Fruit fly (Drosophila melanogaster) whole organism, embryonic: ENCODE data around the gene CG10793.

Experiments used
- Abd-B ChIP-seq: fragments of 200-800 bp; sonication (Bioruptor generic); optimal IDR thresholded peaks from 2 replicates; lab custom pipeline; 2018; ENCODE audit warnings: missing biosample characterization, mild to moderate bottlenecking, missing genetic modification characterization, moderate library complexity
- CG10366 ChIP-seq: fragments of 200-800 bp; sonication (Bioruptor generic); IDR thresholded peaks from 2 replicates; pipeline ENCODE4 v1.3.6; 2022; ENCODE audit warnings: missing biosample characterization, missing genetic modification characterization
- CG10654 ChIP-seq: fragments of 200-800 bp; sonication (Bioruptor generic); optimal IDR thresholded peaks from 2 replicates; lab custom pipeline; 2016; ENCODE audit warnings: missing biosample characterization, missing genetic modification characterization
- CG10979 ChIP-seq: fragments of 200-800 bp; sonication (Bioruptor generic); optimal IDR thresholded peaks from 2 replicates; lab custom pipeline; 2018; ENCODE audit warnings: missing biosample characterization, mild to moderate bottlenecking, missing genetic modification characterization, moderate library complexity
- CG11093 ChIP-seq: fragments of 200-800 bp; sonication (Bioruptor generic); IDR thresholded peaks from 3 replicates; pipeline ENCODE4 v1.3.6; 2022; ENCODE audit warnings: missing biosample characterization, missing genetic modification characterization
- CG11504 ChIP-seq: fragments of 200-800 bp; sonication (Bioruptor generic); optimal IDR thresholded peaks from 3 replicates; lab custom pipeline; 2019; ENCODE audit warnings: missing biosample characterization, mild to moderate bottlenecking, missing genetic modification characterization, moderate library complexity
- CG12659 ChIP-seq: fragments of 200-800 bp; sonication (Bioruptor generic); optimal IDR thresholded peaks from 3 replicates; lab custom pipeline; 2017; ENCODE audit warnings: mild to moderate bottlenecking, missing biosample characterization, missing genetic modification reagents, missing genetic modification characterization
- CG12942 ChIP-seq: fragments of 200-800 bp; sonication (Bioruptor generic); optimal IDR thresholded peaks from 3 replicates; lab custom pipeline; 2016; ENCODE audit warnings: missing biosample characterization, missing genetic modification characterization
- CG13894 ChIP-seq: fragments of 200-800 bp; sonication (Bioruptor generic); optimal IDR thresholded peaks from 3 replicates; lab custom pipeline; 2018; ENCODE audit warnings: missing biosample characterization, mild to moderate bottlenecking, missing genetic modification characterization, moderate library complexity
- CG18011 ChIP-seq: fragments of 200-800 bp; sonication (Bioruptor generic); optimal IDR thresholded peaks from 2 replicates; lab custom pipeline; 2017; ENCODE audit warnings: missing biosample characterization, missing genetic modification characterization, mild to moderate bottlenecking, moderate library complexity, missing genotype
- CG18599 ChIP-seq: fragments of 200-800 bp; sonication (Bioruptor generic); optimal IDR thresholded peaks from 3 replicates; lab custom pipeline; 2017; ENCODE audit warnings: missing biosample characterization, missing genetic modification characterization, mild to moderate bottlenecking, moderate library complexity, missing genetic modification reagents
- CG2889 ChIP-seq: fragments of 200-800 bp; sonication (Bioruptor generic); IDR thresholded peaks from 3 replicates; pipeline ENCODE4 v1.3.6; 2022; ENCODE audit warnings: missing biosample characterization, missing genetic modification characterization
- CG31224 ChIP-seq: fragments of 200-800 bp; sonication (Bioruptor generic); IDR thresholded peaks from 2 replicates; pipeline ENCODE4 v1.3.6; 2022; ENCODE audit warnings: missing biosample characterization, missing genetic modification characterization
- CG31365 ChIP-seq: fragments of 200-800 bp; sonication (Bioruptor generic); optimal IDR thresholded peaks from 2 replicates; lab custom pipeline; 2018; ENCODE audit warnings: missing biosample characterization, mild to moderate bottlenecking, missing genetic modification characterization
- CG3163 ChIP-seq: fragments of 200-800 bp; sonication (Bioruptor generic); optimal IDR thresholded peaks from 3 replicates; lab custom pipeline; 2016; ENCODE audit warnings: missing biosample characterization, missing genetic modification characterization
- CG3281 ChIP-seq: fragments of 200-800 bp; sonication (Bioruptor generic); optimal IDR thresholded peaks from 3 replicates; lab custom pipeline; 2017; ENCODE audit warnings: missing biosample characterization, mild to moderate bottlenecking, missing genetic modification characterization
- CG4282 ChIP-seq: fragments of 200-800 bp; sonication (Bioruptor generic); optimal IDR thresholded peaks from 2 replicates; lab custom pipeline; 2016; ENCODE audit warnings: missing biosample characterization, missing genetic modification characterization
- CG4404 ChIP-seq: fragments of 200-800 bp; sonication (Bioruptor generic); IDR thresholded peaks from 2 replicates; pipeline ENCODE4 v1.3.6; 2022; ENCODE audit warnings: missing biosample characterization, missing genetic modification characterization
- CG5180 ChIP-seq: fragments of 200-800 bp; sonication (Bioruptor generic); optimal IDR thresholded peaks from 3 replicates; lab custom pipeline; 2017; ENCODE audit warnings: missing biosample characterization, missing genetic modification characterization, mild to moderate bottlenecking, moderate library complexity, missing genetic modification reagents
- CG5953 ChIP-seq: fragments of 200-800 bp; sonication (Bioruptor generic); IDR thresholded peaks from 2 replicates; pipeline ENCODE4 v1.3.6; 2022; ENCODE audit warnings: missing biosample characterization, missing genetic modification characterization
- CG6254 ChIP-seq: fragments of 200-800 bp; sonication (Bioruptor generic); optimal IDR thresholded peaks from 3 replicates; lab custom pipeline; 2017; ENCODE audit warnings: mild to moderate bottlenecking, missing biosample characterization, missing genetic modification reagents, missing genetic modification characterization
- CG6683 ChIP-seq: fragments of 200-800 bp; sonication (Bioruptor generic); optimal IDR thresholded peaks from 2 replicates; lab custom pipeline; 2017; ENCODE audit warnings: missing biosample characterization, mild to moderate bottlenecking, missing genetic modification characterization, missing genetic modification reagents
- CG7271 ChIP-seq: fragments of 200-800 bp; sonication (Bioruptor generic); optimal IDR thresholded peaks from 2 replicates; lab custom pipeline; 2018; ENCODE audit warnings: missing biosample characterization, mild to moderate bottlenecking, missing genetic modification characterization, moderate library complexity
- CG7372 ChIP-seq: fragments of 200-800 bp; sonication (Bioruptor generic); IDR thresholded peaks from 2 replicates; pipeline ENCODE4 v1.3.6; 2022; ENCODE audit warnings: missing biosample characterization, missing genetic modification characterization
- CG7928 ChIP-seq: fragments of 200-800 bp; sonication (Bioruptor generic); optimal IDR thresholded peaks from 2 replicates; lab custom pipeline; 2017; ENCODE audit warnings: missing biosample characterization, mild to moderate bottlenecking, missing genetic modification characterization
- CG9609 ChIP-seq: fragments of 200-800 bp; sonication (Bioruptor generic); optimal IDR thresholded peaks from 3 replicates; lab custom pipeline; 2016; ENCODE audit warnings: missing biosample characterization, missing genetic modification characterization
- Dp ChIP-seq: fragments of 200-800 bp; sonication (Bioruptor generic); optimal IDR thresholded peaks from 2 replicates; lab custom pipeline; 2018; ENCODE audit warnings: missing biosample characterization, mild to moderate bottlenecking, missing genetic modification characterization, moderate library complexity
- Eip74EF ChIP-seq, 2 experiments: fragments of 200-800 bp in 1 of 2; fragments of >200 bp in 1 of 2; sonication (Bioruptor generic) in 1 of 2; optimal IDR thresholded peaks; 2 replicates each; lab custom pipeline; 2017 to 2019; ENCODE audit warnings: missing biosample characterization in 2 of 2, missing genetic modification characterization in 2 of 2, mild to moderate bottlenecking in 1 of 2, moderate library complexity in 1 of 2
- Fer1 ChIP-seq: fragments of 200-800 bp; sonication (Bioruptor generic); optimal IDR thresholded peaks from 2 replicates; lab custom pipeline; 2017; ENCODE audit warnings: missing biosample characterization, mild to moderate bottlenecking, missing genetic modification characterization
- Fer3 ChIP-seq: fragments of 200-800 bp; sonication (Bioruptor generic); optimal IDR thresholded peaks from 2 replicates; lab custom pipeline; 2018; ENCODE audit warnings: missing biosample characterization, mild to moderate bottlenecking, missing genetic modification characterization, moderate library complexity
- H15 ChIP-seq: fragments of 200-800 bp; sonication (Bioruptor generic); IDR thresholded peaks from 3 replicates; pipeline ENCODE4 v1.3.6; 2022; ENCODE audit warnings: missing biosample characterization, missing genetic modification characterization
- Myb ChIP-seq: fragments of 200-800 bp; sonication (Bioruptor generic); optimal IDR thresholded peaks from 2 replicates; lab custom pipeline; 2016; ENCODE audit warnings: missing biosample characterization, missing genetic modification characterization
- Opbp ChIP-seq: fragments of 200-800 bp; sonication (Bioruptor generic); IDR thresholded peaks from 3 replicates; pipeline ENCODE4 v1.3.6; 2022; ENCODE audit warnings: missing biosample characterization, missing genetic modification characterization; ENCODE audit not compliant: partially characterized antibody
- Rx ChIP-seq: fragments of 200-800 bp; sonication (Bioruptor generic); IDR thresholded peaks from 2 replicates; pipeline ENCODE4 v1.3.6; 2022; ENCODE audit warnings: missing biosample characterization, missing genetic modification characterization
- abd-A ChIP-seq: fragments of 200-800 bp; sonication (Bioruptor generic); optimal IDR thresholded peaks from 3 replicates; lab custom pipeline; 2019; ENCODE audit warnings: missing biosample characterization, mild to moderate bottlenecking, missing genetic modification characterization, moderate library complexity
- bbx ChIP-seq: fragments of 200-800 bp; sonication (Bioruptor generic); IDR thresholded peaks from 2 replicates; pipeline ENCODE4 v1.3.6; 2022; ENCODE audit warnings: missing biosample characterization, missing genetic modification characterization; ENCODE audit not compliant: partially characterized antibody
- bcd ChIP-seq: fragments of 200-800 bp; sonication (Bioruptor generic); optimal IDR thresholded peaks from 2 replicates; lab custom pipeline; 2017; ENCODE audit warnings: missing biosample characterization, mild to moderate bottlenecking, missing genetic modification characterization
- cas ChIP-seq: fragments of 200-800 bp; sonication (Bioruptor generic); IDR thresholded peaks from 2 replicates; pipeline ENCODE4 v1.3.6; 2022; ENCODE audit warnings: missing biosample characterization, missing genetic modification characterization
- cg ChIP-seq: fragments of 200-800 bp; sonication (Bioruptor generic); optimal IDR thresholded peaks from 3 replicates; lab custom pipeline; 2019; ENCODE audit warnings: missing biosample characterization, mild to moderate bottlenecking, missing genetic modification characterization, moderate library complexity
- croc ChIP-seq: fragments of 200-800 bp; sonication (Bioruptor generic); conservative IDR thresholded peaks from 3 replicates; pipeline ENCODE4 v1.3.6; 2022; ENCODE audit warnings: missing biosample characterization, missing genetic modification characterization
- emc ChIP-seq: fragments of 200-800 bp; sonication (Bioruptor generic); optimal IDR thresholded peaks from 2 replicates; lab custom pipeline; 2016; ENCODE audit warnings: missing biosample characterization, missing genetic modification characterization
- ems ChIP-seq: fragments of 200-800 bp; sonication (Bioruptor generic); optimal IDR thresholded peaks from 3 replicates; lab custom pipeline; 2016; ENCODE audit warnings: missing biosample characterization, missing genetic modification characterization
- ewg ChIP-seq: fragments of 200-800 bp; sonication (Bioruptor generic); optimal IDR thresholded peaks from 3 replicates; lab custom pipeline; 2017; ENCODE audit warnings: mild to moderate bottlenecking, missing biosample characterization, missing genetic modification reagents, missing genetic modification characterization
- fu2 ChIP-seq: fragments of 200-800 bp; sonication (Bioruptor generic); optimal IDR thresholded peaks from 2 replicates; lab custom pipeline; 2016; ENCODE audit warnings: missing biosample characterization, missing genetic modification characterization
- grn ChIP-seq: fragments of 200-800 bp; sonication (Bioruptor generic); optimal IDR thresholded peaks from 3 replicates; lab custom pipeline; 2017; ENCODE audit warnings: missing biosample characterization, missing genetic modification characterization
- jigr1 ChIP-seq: fragments of 200-800 bp; sonication (Bioruptor generic); IDR thresholded peaks from 3 replicates; pipeline ENCODE4 v1.3.6; 2022; ENCODE audit warnings: missing biosample characterization, missing genetic modification characterization
- pho ChIP-seq: fragments of 200-800 bp; sonication (Bioruptor generic); optimal IDR thresholded peaks from 2 replicates; lab custom pipeline; 2016; ENCODE audit warnings: missing biosample characterization, missing genetic modification characterization
- scrt ChIP-seq: fragments of 200-800 bp; sonication (Bioruptor generic); optimal IDR thresholded peaks from 2 replicates; lab custom pipeline; 2018; ENCODE audit warnings: missing biosample characterization, mild to moderate bottlenecking, missing genetic modification characterization, moderate library complexity
- sd ChIP-seq: fragments of 200-800 bp; sonication (Bioruptor generic); optimal IDR thresholded peaks from 3 replicates; lab custom pipeline; 2018; ENCODE audit warnings: missing biosample characterization, mild to moderate bottlenecking, missing genetic modification characterization, moderate library complexity
- sug ChIP-seq: fragments of 200-800 bp; optimal IDR thresholded peaks from 2 replicates; lab custom pipeline; 2019; ENCODE audit warnings: missing biosample characterization, mild to moderate bottlenecking, missing genetic modification characterization, moderate library complexity

CG10793 gene

dm6 chrX:3355180-3355579 lies 39.0 kb upstream of the CG10793 start (continued):
- no peak for TF ChIP-seq cg
- no peak for TF ChIP-seq abd-A (tag; lab: Kevin White, UChicago)
- peak; percentile 79 for TF ChIP-seq CG31224 (GFP tag; lab: Robert Waterston, UW)
- TF ChIP-seq CG10654 (GFP tag; lab: Kevin White, UChicago) = peak; percentile 67
- peak; percentile 14 for TF ChIP-seq CG6683 (GFP tag; lab: Kevin White, UChicago)
- no peak for TF ChIP-seq CG18011 (GFP tag; lab: Kevin White, UChicago)
- TF ChIP-seq CG7928 (GFP tag; lab: Kevin White, UChicago) = no peak
- peak; percentile 74 for TF ChIP-seq CG18599 (GFP tag; lab: Kevin White, UChicago)
- no peak for TF ChIP-seq CG4282 (GFP tag; lab: Kevin White, UChicago)
- TF ChIP-seq CG9609 (GFP tag; lab: Kevin White, UChicago) = peak; percentile 31
- TF ChIP-seq CG7271 (tag; lab: Kevin White, UChicago) = peak; percentile 64
- TF ChIP-seq sd (tag; lab: Kevin White, UChicago) = peak; percentile 36
- TF ChIP-seq Fer3 (tag; lab: Kevin White, UChicago) = peak; percentile 60
- no peak for TF ChIP-seq emc (GFP tag; lab: Kevin White, UChicago)
- TF ChIP-seq CG10979 (tag; lab: Kevin White, UChicago) = peak; percentile 91
- peak; percentile 86 for TF ChIP-seq CG4404 (GFP tag; lab: Robert Waterston, UW)
- TF ChIP-seq Abd-B = peak; percentile 67
- TF ChIP-seq fu2 (GFP tag; lab: Kevin White, UChicago) = no peak
- TF ChIP-seq ewg = peak; percentile 55
- peak in 1 of 2 experiments; percentile 42 for TF ChIP-seq Eip74EF (GFP tag; optimal IDR thresholded peaks at IDR 0.05; lab: Kevin White, UChicago)
- TF ChIP-seq CG2889 (GFP tag; lab: Robert Waterston, UW) = peak; percentile 62; the same call in 2 of the 3 replicates
- TF ChIP-seq jigr1 (GFP tag; lab: Robert Waterston, UW) = 0 out of 3 replicates have a peak, but pooled peaks have one; percentile 41
- peak; percentile 72 for TF ChIP-seq bcd (GFP tag; lab: Kevin White, UChicago)
- TF ChIP-seq bbx = no peak
- peak; percentile 74 for TF ChIP-seq CG6254
- TF ChIP-seq Opbp (GFP tag; lab: Robert Waterston, UW) = no peak
- TF ChIP-seq croc (GFP tag; lab: Robert Waterston, UW) = peak; percentile 82
- TF ChIP-seq Rx (GFP tag; lab: Robert Waterston, UW) = peak; percentile 75
- TF ChIP-seq CG13894 (tag; lab: Kevin White, UChicago) = peak; percentile 16
- peak; percentile 28 for TF ChIP-seq ems (GFP tag; lab: Kevin White, UChicago)
- TF ChIP-seq CG5180 (GFP tag; lab: Kevin White, UChicago) = peak; percentile 40
- TF ChIP-seq sug (tag; lab: Kevin White, UChicago) = no peak
- TF ChIP-seq CG11093 (GFP tag; lab: Robert Waterston, UW) = 0 out of 3 replicates have a peak, but pooled peaks have one; percentile 34
- no peak for TF ChIP-seq CG3163 (GFP tag; lab: Kevin White, UChicago)
- TF ChIP-seq CG7372 (GFP tag; lab: Robert Waterston, UW) = peak; percentile 83
- TF ChIP-seq cas (GFP tag; lab: Robert Waterston, UW) = peak; percentile 64; the same call in 1 of the 2 replicates
- peak; percentile 63 for TF ChIP-seq CG12659 (GFP tag; lab: Kevin White, UChicago)
- TF ChIP-seq scrt (GFP tag; lab: Kevin White, UChicago) = peak; percentile 56
- peak; percentile 9 for TF ChIP-seq pho (GFP tag; lab: Kevin White, UChicago)
- peak; percentile 81 for TF ChIP-seq H15 (GFP tag; lab: Robert Waterston, UW)
- TF ChIP-seq Dp (GFP tag; lab: Kevin White, UChicago) = no peak
- peak; percentile 41 for TF ChIP-seq CG12942 (GFP tag; lab: Kevin White, UChicago)
- peak; percentile 64 for TF ChIP-seq CG5953 (GFP tag; lab: Robert Waterston, UW)
- peak; percentile 77 for TF ChIP-seq CG10366 (GFP tag; lab: Robert Waterston, UW)
- TF ChIP-seq Myb (GFP tag; lab: Kevin White, UChicago) = peak; percentile 16
- no peak for TF ChIP-seq grn (GFP tag; lab: Kevin White, UChicago)
- peak; percentile 55 for TF ChIP-seq Fer1
- peak; percentile 78 for TF ChIP-seq CG3281 (GFP tag; lab: Kevin White, UChicago)
- TF ChIP-seq CG31365 (tag; lab: Kevin White, UChicago) = no peak
- peak; percentile 77 for TF ChIP-seq CG11504 (tag; lab: Kevin White, UChicago)
